Worm (Caenorhabditis elegans): ENCODE measurements around the gene Y73B6BL.22.
A peak's percentile ranks its signal among the peaks of the same experiment; 100 is the strongest.

Y73B6BL.22 gene

DNA sequence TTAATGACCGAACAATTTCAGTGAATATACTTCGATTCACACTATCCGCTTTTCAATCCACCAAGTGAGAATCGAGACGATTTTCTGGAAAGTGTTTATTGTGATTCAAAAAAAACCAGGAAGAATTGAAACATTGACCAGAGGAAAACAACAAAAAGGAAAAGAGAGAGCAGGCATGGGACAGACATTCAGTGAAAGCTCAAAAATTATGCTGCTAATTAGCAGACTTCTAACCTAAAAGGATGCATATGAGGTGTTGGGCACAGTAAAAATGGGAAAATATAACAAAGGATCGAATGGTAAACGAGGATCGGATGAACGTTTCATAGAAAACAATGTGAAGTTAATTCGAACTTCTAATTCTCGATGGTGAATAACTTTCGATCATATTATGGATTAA lies 1.2 kb upstream of the Y73B6BL.22 start:
- no peak for TF ChIP-seq nhr-10 (tag; optimal IDR thresholded peaks at IDR 0.05)
- TF ChIP-seq dmd-4 (tag; optimal IDR thresholded peaks at IDR 0.05): no peak
- TF ChIP-seq sem-4 (tag; optimal IDR thresholded peaks at IDR 0.05): no peak
- TF ChIP-seq mdl-1 (tag; optimal IDR thresholded peaks at IDR 0.05): no peak
- TF ChIP-seq lin-13 (GFP tag; optimal IDR thresholded peaks at IDR 0.05): no peak
- no peak for TF ChIP-seq nhr-129 (tag; optimal IDR thresholded peaks at IDR 0.05)
- TF ChIP-seq elt-3 (tag; optimal IDR thresholded peaks at IDR 0.05): no peak
- TF ChIP-seq nhr-237 (tag; optimal IDR thresholded peaks at IDR 0.05): no peak
- TF ChIP-seq sma-3 (GFP tag; optimal IDR thresholded peaks at IDR 0.05): no peak
- no peak for TF ChIP-seq ZK546.5 (tag; optimal IDR thresholded peaks at IDR 0.05)
- no peak for TF ChIP-seq skn-1 (tag; optimal IDR thresholded peaks at IDR 0.05)
- no peak for TF ChIP-seq gmeb-1 (tag; optimal IDR thresholded peaks at IDR 0.05)
- no peak for TF ChIP-seq Y55F3AM.14 (GFP tag; optimal IDR thresholded peaks at IDR 0.05)
- TF ChIP-seq peb-1 (tag; optimal IDR thresholded peaks at IDR 0.05): no peak
- no peak for TF ChIP-seq sma-9 (GFP tag; optimal IDR thresholded peaks at IDR 0.05)
- TF ChIP-seq sma-9 (tag; optimal IDR thresholded peaks at IDR 0.05): no peak

DNA sequence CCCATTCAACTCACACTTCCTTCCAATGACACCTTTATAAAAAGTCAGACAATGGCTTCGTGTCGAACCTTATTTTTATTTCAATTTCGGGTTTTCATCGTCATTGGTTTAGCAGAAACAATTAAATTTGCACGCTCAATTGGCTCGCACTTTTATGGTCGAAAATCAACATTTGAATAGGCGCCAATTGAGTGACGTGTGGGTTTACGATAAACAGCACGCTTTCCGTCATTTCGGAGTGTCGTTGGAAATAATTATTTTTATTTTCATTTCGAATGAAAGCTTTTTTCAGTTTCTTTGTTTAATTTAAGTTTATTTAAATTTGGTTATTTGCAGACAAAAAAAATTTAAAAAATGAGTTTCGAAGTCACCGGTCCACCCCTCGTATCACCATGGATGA lies 1.3 kb downstream of the Y73B6BL.22 start, which contains the start of gene exos-2:
exos-2 (plus strand) TSS at position 330 of the 400 bp plus-strand sequence.
- no peak for TF ChIP-seq ceh-16 (tag; optimal IDR thresholded peaks at IDR 0.05)
- TF ChIP-seq zag-1 (tag; optimal IDR thresholded peaks at IDR 0.05): no peak
- peak; percentile 96 for TF ChIP-seq gmeb-1 (tag; optimal IDR thresholded peaks at IDR 0.05)
- TF ChIP-seq R02D3.7 (tag; optimal IDR thresholded peaks at IDR 0.05): peak; percentile 99
- TF ChIP-seq skn-1 (tag; optimal IDR thresholded peaks at IDR 0.05): no peak
- TF ChIP-seq blmp-1 (tag; optimal IDR thresholded peaks at IDR 0.05; ENCODE audit: insufficient read depth): no peak
- no peak for TF ChIP-seq elt-1 (tag; optimal IDR thresholded peaks at IDR 0.05)
- peak; percentile 73 for TF ChIP-seq nhr-129 (tag; optimal IDR thresholded peaks at IDR 0.05)
- no peak for TF ChIP-seq sem-4 (tag; optimal IDR thresholded peaks at IDR 0.05)
- peak; percentile 61 for TF ChIP-seq crh-2 (tag; optimal IDR thresholded peaks at IDR 0.05)
- TF ChIP-seq F13H6.1 (tag; optimal IDR thresholded peaks at IDR 0.05): peak; percentile 2
- TF ChIP-seq nhr-21 (tag; optimal IDR thresholded peaks at IDR 0.05): peak; percentile 39
- TF ChIP-seq ztf-1 (GFP tag; conservative IDR thresholded peaks at IDR 0.05): no peak
- TF ChIP-seq unc-62 (GFP tag; optimal IDR thresholded peaks at IDR 0.05): no peak
- no peak for TF ChIP-seq fos-1 (tag; optimal IDR thresholded peaks at IDR 0.05)
- peak; percentile 29 for TF ChIP-seq sma-3 (GFP tag; optimal IDR thresholded peaks at IDR 0.05)
- no peak for TF ChIP-seq ceh-82 (tag; optimal IDR thresholded peaks at IDR 0.05)
- TF ChIP-seq ztf-11 (tag; optimal IDR thresholded peaks at IDR 0.05): no peak
- no peak for TF ChIP-seq alr-1 (tag; optimal IDR thresholded peaks at IDR 0.05)
- no peak for TF ChIP-seq ztf-4 (tag; optimal IDR thresholded peaks at IDR 0.05)
- TF ChIP-seq unc-55 (GFP tag; optimal IDR thresholded peaks at IDR 0.05): peak; percentile 83
- peak; percentile 14 for TF ChIP-seq ZK546.5 (tag; optimal IDR thresholded peaks at IDR 0.05)
- no peak for TF ChIP-seq aly-2 (tag; optimal IDR thresholded peaks at IDR 0.05)
- no peak for TF ChIP-seq nhr-23 (tag; optimal IDR thresholded peaks at IDR 0.05)
- TF ChIP-seq ama-1 (optimal IDR thresholded peaks at IDR 0.05): no peak
- TF ChIP-seq C34F6.9 (tag; optimal IDR thresholded peaks at IDR 0.05): peak; percentile 60
- TF ChIP-seq elt-3 (tag; optimal IDR thresholded peaks at IDR 0.05): no peak
- no peak for TF ChIP-seq mbf-1 (tag; optimal IDR thresholded peaks at IDR 0.05)
- TF ChIP-seq mab-5 (tag; optimal IDR thresholded peaks at IDR 0.05): no peak
- TF ChIP-seq nhr-25 (tag; optimal IDR thresholded peaks at IDR 0.05): no peak
- TF ChIP-seq lin-11 (tag; optimal IDR thresholded peaks at IDR 0.05): peak; percentile 1
- peak; percentile 11 for TF ChIP-seq snpc-4 (tag; optimal IDR thresholded peaks at IDR 0.05)
- peak; percentile 37 for TF ChIP-seq nhr-6 (tag; optimal IDR thresholded peaks at IDR 0.05)
- peak; percentile 69 for TF ChIP-seq sma-9 (GFP tag; optimal IDR thresholded peaks at IDR 0.05)
- no peak for TF ChIP-seq sma-9 (tag; optimal IDR thresholded peaks at IDR 0.05)
- TF ChIP-seq nhr-10 (tag; optimal IDR thresholded peaks at IDR 0.05): no peak
- TF ChIP-seq nhr-77 (tag; optimal IDR thresholded peaks at IDR 0.05): no peak

DNA sequence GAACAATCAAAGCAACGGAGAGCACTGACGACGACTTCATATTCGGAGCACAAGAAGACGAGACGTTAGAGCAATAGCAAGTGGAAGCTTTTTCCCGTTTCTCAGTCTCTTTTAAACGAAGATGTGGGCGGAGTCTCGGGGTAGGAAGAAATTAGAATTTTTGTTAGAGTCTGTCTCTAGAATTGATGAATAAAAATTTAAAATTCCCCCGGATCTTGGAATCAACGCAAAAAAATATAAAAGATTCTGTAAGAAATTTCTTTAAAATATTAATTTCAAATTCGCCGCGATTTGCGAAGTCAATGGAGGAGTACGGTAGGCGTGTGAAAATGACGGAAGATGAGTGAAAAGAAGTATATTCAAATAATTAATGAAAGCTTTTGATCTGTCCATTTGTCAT lies 3.0 kb downstream of the Y73B6BL.22 start, which contains the start of gene nlp-71:
nlp-71 (minus strand) TSS at position 101 of the 400 bp plus-strand sequence.
- no peak for TF ChIP-seq gmeb-1 (tag; optimal IDR thresholded peaks at IDR 0.05)
- no peak for TF ChIP-seq fos-1 (tag; optimal IDR thresholded peaks at IDR 0.05)
- no peak for TF ChIP-seq lin-11 (tag; optimal IDR thresholded peaks at IDR 0.05)
- no peak for TF ChIP-seq C34F6.9 (tag; optimal IDR thresholded peaks at IDR 0.05)
- TF ChIP-seq peb-1 (tag; optimal IDR thresholded peaks at IDR 0.05): no peak
- no peak for TF ChIP-seq ZK546.5 (tag; optimal IDR thresholded peaks at IDR 0.05)
- TF ChIP-seq F13H6.1 (tag; optimal IDR thresholded peaks at IDR 0.05): no peak
- no peak for TF ChIP-seq sem-4 (tag; optimal IDR thresholded peaks at IDR 0.05)
- TF ChIP-seq nhr-6 (tag; optimal IDR thresholded peaks at IDR 0.05): no peak
- TF ChIP-seq nhr-77 (tag; optimal IDR thresholded peaks at IDR 0.05): no peak
- TF ChIP-seq sma-9 (GFP tag; optimal IDR thresholded peaks at IDR 0.05): no peak
- no peak for TF ChIP-seq sma-9 (tag; optimal IDR thresholded peaks at IDR 0.05)
- no peak for TF ChIP-seq elt-1 (tag; optimal IDR thresholded peaks at IDR 0.05)
- no peak for TF ChIP-seq nhr-11 (tag; optimal IDR thresholded peaks at IDR 0.05)
